Worm (Caenorhabditis elegans) whole organism, L4/young adult: ENCODE data around the gene srz-60.

Experiments
- W03F9.2 ChIP-seq: fragments of 150-350 bp; optimal IDR thresholded peaks from 2 replicates; lab custom pipeline; 2014; ENCODE audit warnings: missing biosample characterization, missing genetic modification characterization
- him-1 ChIP-seq: sonication (generic microtip); optimal IDR thresholded peaks from 2 replicates; lab custom pipeline; 2016; ENCODE audit warnings: missing genotype, missing genetic modification reagents, missing genetic modification characterization, missing compliant biosample characterization

- no peak for TF ChIP-seq him-1 (tag; lab: Kevin White, UChicago)
- no peak for TF ChIP-seq W03F9.2
Observed at ce11 chrIV:3463254-3463653, 34.6 kb downstream of the srz-60 start, which contains the start of gene F58E2.4.
